Fruit fly (Drosophila melanogaster) whole organism, adult: ENCODE results near the gene CG11927.

Source experiments
- CG11617 ChIP-seq: fragments of 200-800 bp; sonication (Bioruptor generic); optimal IDR thresholded peaks from 2 replicates; lab custom pipeline; 2017; ENCODE audit warnings: mild to moderate bottlenecking, missing biosample characterization, missing genetic modification reagents, missing genetic modification characterization
- CG14711 ChIP-seq: fragments of 200-800 bp; sonication (Bioruptor generic); optimal IDR thresholded peaks from 2 replicates; lab custom pipeline; 2018; ENCODE audit warnings: missing biosample characterization, mild to moderate bottlenecking, missing genetic modification characterization, moderate library complexity
- CG1620 ChIP-seq: fragments of 200-800 bp; sonication (Bioruptor generic); optimal IDR thresholded peaks from 2 replicates; lab custom pipeline; 2016; ENCODE audit warnings: missing biosample characterization, missing genetic modification characterization
- CG33017 ChIP-seq: fragments of 200-800 bp; sonication (Bioruptor generic); optimal IDR thresholded peaks from 2 replicates; lab custom pipeline; 2018; ENCODE audit warnings: missing biosample characterization, mild to moderate bottlenecking, missing genetic modification characterization, moderate library complexity
- CG5204 ChIP-seq: fragments of 200-800 bp; sonication (Bioruptor generic); optimal IDR thresholded peaks from 2 replicates; lab custom pipeline; 2016; ENCODE audit warnings: missing biosample characterization, missing genetic modification characterization
- CG7101 ChIP-seq: fragments of 200-800 bp; sonication (Bioruptor generic); optimal IDR thresholded peaks from 2 replicates; lab custom pipeline; 2018; ENCODE audit warnings: missing biosample characterization, mild to moderate bottlenecking, missing genetic modification characterization, moderate library complexity
- Clk ChIP-seq: fragments of 200-800 bp; sonication (Bioruptor generic); optimal IDR thresholded peaks from 2 replicates; lab custom pipeline; 2017; ENCODE audit warnings: missing biosample characterization, missing genetic modification characterization
- Crg-1 ChIP-seq: fragments of 200-800 bp; sonication (Bioruptor generic); optimal IDR thresholded peaks from 2 replicates; lab custom pipeline; 2016; ENCODE audit warnings: missing biosample characterization, missing genetic modification characterization
- tj ChIP-seq: fragments of 200-800 bp; sonication (Bioruptor generic); optimal IDR thresholded peaks from 3 replicates; lab custom pipeline; 2017; ENCODE audit warnings: missing biosample characterization, mild to moderate bottlenecking, missing genetic modification characterization, moderate library complexity
- toe ChIP-seq: fragments of 200-800 bp; sonication (Bioruptor generic); optimal IDR thresholded peaks from 2 replicates; lab custom pipeline; 2016; ENCODE audit warnings: missing biosample characterization, missing genetic modification characterization

dm6 chr2L:4835091-4835689 is 12.4 kb upstream of the CG11927 start, which contains the start of gene Ir25a:
- no peak for TF ChIP-seq CG14711 (tag; lab: Kevin White, UChicago)
- TF ChIP-seq CG5204 = no peak
- no peak for TF ChIP-seq CG1620
- TF ChIP-seq Crg-1 (GFP tag; lab: Kevin White, UChicago) = no peak
- no peak for TF ChIP-seq Clk
- no peak for TF ChIP-seq CG33017 (tag; lab: Kevin White, UChicago)
- TF ChIP-seq toe (GFP tag; lab: Kevin White, UChicago) = no peak
- no peak for TF ChIP-seq CG7101
- TF ChIP-seq tj (GFP tag; lab: Kevin White, UChicago) = no peak
- TF ChIP-seq CG11617 = no peak
